Worm (Caenorhabditis elegans): ENCODE data around the gene vps-33.1.

DNA sequence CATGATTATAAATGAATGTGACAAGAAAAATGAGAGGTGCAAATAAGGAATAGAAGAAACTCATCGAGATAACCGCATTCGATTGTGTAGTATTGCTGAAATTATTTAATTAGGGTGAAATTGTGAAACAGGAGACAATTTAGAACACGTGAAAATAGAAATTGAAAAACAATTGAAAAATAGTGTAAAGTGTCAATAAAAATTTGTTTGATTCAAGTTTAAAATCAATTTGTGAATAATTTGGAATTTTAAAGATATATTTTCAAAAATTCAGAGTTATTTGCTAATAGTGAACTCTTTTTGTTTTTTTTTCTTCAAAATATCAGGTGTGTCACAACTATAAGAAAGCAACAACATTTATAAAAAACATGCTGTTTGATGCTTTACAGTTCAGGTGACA, 30.6 kb downstream of the vps-33.1 start, which contains the start of gene ZK370.4:
- no peak for TF ChIP-seq nhr-237 (tag; optimal IDR thresholded peaks at IDR 0.05)
- TF ChIP-seq elt-3 (tag; optimal IDR thresholded peaks at IDR 0.05): no peak

All from whole organism, L2 larva.